Fruit fly (Drosophila melanogaster) whole organism, embryonic: ENCODE measurements around the gene HP1c.
A peak's percentile ranks its signal among the peaks of the same experiment; 100 is the strongest.

Experiments
- Bdp1 ChIP-seq: fragments of 200-800 bp; sonication (Bioruptor generic); optimal IDR thresholded peaks from 3 replicates; lab custom pipeline; 2016; ENCODE audit warnings: missing biosample characterization, missing genetic modification characterization
- CG10366 ChIP-seq: fragments of 200-800 bp; sonication (Bioruptor generic); IDR thresholded peaks from 2 replicates; pipeline ENCODE4 v1.3.6; 2022; ENCODE audit warnings: missing biosample characterization, missing genetic modification characterization
- CG10431 ChIP-seq: fragments of 200-800 bp; sonication (Bioruptor generic); optimal IDR thresholded peaks from 3 replicates; lab custom pipeline; 2018; ENCODE audit warnings: missing biosample characterization, mild to moderate bottlenecking, missing genetic modification characterization
- CG10543 ChIP-seq: fragments of 200-800 bp; sonication (Bioruptor generic); optimal IDR thresholded peaks from 3 replicates; lab custom pipeline; 2017; ENCODE audit warnings: missing biosample characterization, mild to moderate bottlenecking, missing genetic modification characterization, moderate library complexity
- CG12391 ChIP-seq: fragments of 200-800 bp; sonication (Bioruptor generic); optimal IDR thresholded peaks from 3 replicates; lab custom pipeline; 2018; ENCODE audit warnings: missing biosample characterization, mild to moderate bottlenecking, missing genetic modification characterization, moderate library complexity
- CG14710 ChIP-seq: fragments of 200-800 bp; sonication (Bioruptor generic); optimal IDR thresholded peaks from 3 replicates; lab custom pipeline; 2019; ENCODE audit warnings: missing biosample characterization, mild to moderate bottlenecking, missing genetic modification characterization, moderate library complexity
- CG14965 ChIP-seq: fragments of 200-800 bp; sonication (Bioruptor generic); optimal IDR thresholded peaks from 2 replicates; lab custom pipeline; 2016; ENCODE audit warnings: missing biosample characterization, missing genetic modification characterization, borderline replicate concordance
- CG15601 ChIP-seq: fragments of 200-800 bp; sonication (Bioruptor generic); optimal IDR thresholded peaks from 3 replicates; lab custom pipeline; 2019; ENCODE audit warnings: missing biosample characterization, mild to moderate bottlenecking, missing genetic modification characterization, moderate library complexity
- CG17186 ChIP-seq: fragments of 200-800 bp; sonication (Bioruptor generic); optimal IDR thresholded peaks from 3 replicates; lab custom pipeline; 2017; ENCODE audit warnings: missing biosample characterization, missing genetic modification reagents, missing genetic modification characterization
- CG17912 ChIP-seq: fragments of 200-800 bp; sonication (Bioruptor generic); optimal IDR thresholded peaks from 2 replicates; lab custom pipeline; 2018; ENCODE audit warnings: missing biosample characterization, mild to moderate bottlenecking, missing genetic modification characterization
- CG2712 ChIP-seq: fragments of 200-800 bp; optimal IDR thresholded peaks from 3 replicates; lab custom pipeline; 2019; ENCODE audit warnings: missing biosample characterization, mild to moderate bottlenecking, missing genetic modification characterization, moderate library complexity
- CG3065 ChIP-seq: fragments of 200-800 bp; sonication (Bioruptor generic); optimal IDR thresholded peaks from 2 replicates; lab custom pipeline; 2016; ENCODE audit warnings: missing biosample characterization, missing genetic modification characterization
- CG31441 ChIP-seq: fragments of 200-800 bp; sonication (Bioruptor generic); IDR thresholded peaks from 2 replicates; pipeline ENCODE4 v1.3.6; 2022; ENCODE audit warnings: missing biosample characterization, missing genetic modification characterization
- CG34224 ChIP-seq: fragments of 200-800 bp; sonication (Bioruptor generic); IDR thresholded peaks from 3 replicates; pipeline ENCODE4 v1.3.6; 2022; ENCODE audit warnings: missing biosample characterization, missing genetic modification characterization; ENCODE audit not compliant: partially characterized antibody
- CG34422 ChIP-seq: fragments of 200-800 bp; sonication (Bioruptor generic); IDR thresholded peaks from 3 replicates; pipeline ENCODE4 v1.3.6; 2022; ENCODE audit warnings: missing biosample characterization, missing genetic modification characterization
- CG4820 ChIP-seq: fragments of 200-800 bp; sonication (Bioruptor generic); optimal IDR thresholded peaks from 3 replicates; lab custom pipeline; 2016; ENCODE audit warnings: missing biosample characterization, missing genetic modification characterization
- CG5953 ChIP-seq: fragments of 200-800 bp; sonication (Bioruptor generic); IDR thresholded peaks from 2 replicates; pipeline ENCODE4 v1.3.6; 2022; ENCODE audit warnings: missing biosample characterization, missing genetic modification characterization
- CG6683 ChIP-seq: fragments of 200-800 bp; sonication (Bioruptor generic); optimal IDR thresholded peaks from 2 replicates; lab custom pipeline; 2017; ENCODE audit warnings: missing biosample characterization, mild to moderate bottlenecking, missing genetic modification characterization, missing genetic modification reagents
- CG7271 ChIP-seq: fragments of 200-800 bp; sonication (Bioruptor generic); optimal IDR thresholded peaks from 2 replicates; lab custom pipeline; 2018; ENCODE audit warnings: missing biosample characterization, mild to moderate bottlenecking, missing genetic modification characterization, moderate library complexity
- CG7357 ChIP-seq: fragments of 200-800 bp; sonication (Bioruptor generic); IDR thresholded peaks from 3 replicates; pipeline ENCODE4 v1.3.6; 2022; ENCODE audit warnings: missing biosample characterization, missing genetic modification characterization
- CG9437 ChIP-seq: fragments of 200-800 bp; sonication (Bioruptor generic); optimal IDR thresholded peaks from 2 replicates; lab custom pipeline; 2018; ENCODE audit warnings: missing biosample characterization, mild to moderate bottlenecking, missing genetic modification characterization
- CG9797 ChIP-seq: fragments of 200-800 bp; sonication (Bioruptor generic); optimal IDR thresholded peaks from 3 replicates; lab custom pipeline; 2018; ENCODE audit warnings: missing biosample characterization, mild to moderate bottlenecking, missing genetic modification characterization
- CG9932 ChIP-seq: fragments of 200-800 bp; sonication (Bioruptor generic); IDR thresholded peaks from 2 replicates; pipeline ENCODE4 v1.3.6; 2022; ENCODE audit warnings: missing biosample characterization, missing genetic modification characterization
- Dll ChIP-seq: fragments of 200-800 bp; sonication (Bioruptor generic); IDR thresholded peaks from 4 replicates; pipeline ENCODE4 v1.3.6; 2022; ENCODE audit warnings: missing biosample characterization, missing genetic modification characterization; ENCODE audit not compliant: partially characterized antibody
- Dp ChIP-seq: fragments of 200-800 bp; sonication (Bioruptor generic); optimal IDR thresholded peaks from 2 replicates; lab custom pipeline; 2018; ENCODE audit warnings: missing biosample characterization, mild to moderate bottlenecking, missing genetic modification characterization, moderate library complexity
- E2f2 ChIP-seq: fragments of 200-800 bp; sonication (Bioruptor generic); IDR thresholded peaks from 2 replicates; pipeline ENCODE4 v1.3.6; 2022; ENCODE audit warnings: missing biosample characterization, missing genetic modification characterization
- Hr39 ChIP-seq: fragments of >200 bp; optimal IDR thresholded peaks from 2 replicates; lab custom pipeline; 2017
- MBD-R2 ChIP-seq: fragments of 200-800 bp; sonication (Bioruptor generic); IDR thresholded peaks from 2 replicates; pipeline ENCODE4 v1.3.6; 2022; ENCODE audit warnings: missing biosample characterization, missing genetic modification characterization
- MESR4 ChIP-seq: fragments of 200-800 bp; sonication (Bioruptor generic); optimal IDR thresholded peaks from 2 replicates; lab custom pipeline; 2018; ENCODE audit warnings: missing biosample characterization, mild to moderate bottlenecking, missing genetic modification characterization, moderate library complexity
- Meics ChIP-seq: fragments of 200-800 bp; sonication (Bioruptor generic); optimal IDR thresholded peaks from 2 replicates; lab custom pipeline; 2017; ENCODE audit warnings: missing biosample characterization, mild to moderate bottlenecking, missing genetic modification characterization
- NK7.1 ChIP-seq: fragments of 200-800 bp; sonication (Bioruptor generic); optimal IDR thresholded peaks from 3 replicates; lab custom pipeline; 2016; ENCODE audit warnings: missing biosample characterization, missing genetic modification characterization
- Scr ChIP-seq: fragments of 200-800 bp; sonication (Bioruptor generic); IDR thresholded peaks from 2 replicates; pipeline ENCODE4 v1.3.6; 2022; ENCODE audit warnings: missing biosample characterization, missing genetic modification characterization; ENCODE audit not compliant: partially characterized antibody
- YL-1 ChIP-seq: fragments of 200-800 bp; sonication (Bioruptor generic); optimal IDR thresholded peaks from 3 replicates; lab custom pipeline; 2017; ENCODE audit warnings: missing biosample characterization, mild to moderate bottlenecking, missing genetic modification characterization
- bbx ChIP-seq: fragments of 200-800 bp; sonication (Bioruptor generic); IDR thresholded peaks from 2 replicates; pipeline ENCODE4 v1.3.6; 2022; ENCODE audit warnings: missing biosample characterization, missing genetic modification characterization; ENCODE audit not compliant: partially characterized antibody
- ems ChIP-seq: fragments of 200-800 bp; sonication (Bioruptor generic); optimal IDR thresholded peaks from 3 replicates; lab custom pipeline; 2016; ENCODE audit warnings: missing biosample characterization, missing genetic modification characterization
- fd96Cb ChIP-seq: fragments of 200-800 bp; sonication (Bioruptor generic); optimal IDR thresholded peaks from 2 replicates; lab custom pipeline; 2018; ENCODE audit warnings: missing biosample characterization, mild to moderate bottlenecking, missing genetic modification characterization, moderate library complexity
- grn ChIP-seq: fragments of 200-800 bp; sonication (Bioruptor generic); optimal IDR thresholded peaks from 3 replicates; lab custom pipeline; 2017; ENCODE audit warnings: missing biosample characterization, missing genetic modification characterization
- hb ChIP-seq: fragments of 200-800 bp; sonication (Bioruptor generic); IDR thresholded peaks from 3 replicates; pipeline ENCODE4 v1.3.6; 2022; ENCODE audit warnings: missing biosample characterization, missing genetic modification characterization; ENCODE audit not compliant: partially characterized antibody
- hbn ChIP-seq: fragments of 200-800 bp; sonication (Bioruptor generic); IDR thresholded peaks from 2 replicates; pipeline ENCODE4 v1.3.6; 2022; ENCODE audit warnings: missing biosample characterization, missing genetic modification characterization; ENCODE audit not compliant: partially characterized antibody
- mirr ChIP-seq: fragments of 200-800 bp; sonication (Bioruptor generic); optimal IDR thresholded peaks from 3 replicates; lab custom pipeline; 2018; ENCODE audit warnings: missing biosample characterization, mild to moderate bottlenecking, missing genetic modification characterization
- mld ChIP-seq: fragments of 200-800 bp; sonication (Bioruptor generic); IDR thresholded peaks from 3 replicates; pipeline ENCODE4 v1.3.6; 2022; ENCODE audit warnings: missing biosample characterization, missing genetic modification characterization; ENCODE audit not compliant: partially characterized antibody
- nerfin-1 ChIP-seq: fragments of 200-800 bp; sonication (Bioruptor generic); optimal IDR thresholded peaks from 3 replicates; lab custom pipeline; 2019; ENCODE audit warnings: missing biosample characterization, mild to moderate bottlenecking, missing genetic modification characterization, moderate library complexity
- nerfin-2 ChIP-seq: fragments of 200-800 bp; sonication (Bioruptor generic); IDR thresholded peaks from 2 replicates; pipeline ENCODE4 v1.3.6; 2022; ENCODE audit warnings: missing biosample characterization, missing genetic modification characterization; ENCODE audit not compliant: partially characterized antibody
- p53 ChIP-seq: fragments of 200-800 bp; sonication (Bioruptor generic); optimal IDR thresholded peaks from 2 replicates; lab custom pipeline; 2016; ENCODE audit warnings: missing biosample characterization, missing genetic modification characterization
- pzg ChIP-seq: fragments of 200-800 bp; sonication (Bioruptor generic); optimal IDR thresholded peaks from 3 replicates; lab custom pipeline; 2018; ENCODE audit warnings: missing biosample characterization, mild to moderate bottlenecking, missing genetic modification characterization, moderate library complexity
- sna ChIP-seq: fragments of 200-800 bp; sonication (Bioruptor generic); IDR thresholded peaks from 2 replicates; pipeline ENCODE4 v1.3.6; 2022; ENCODE audit warnings: missing biosample characterization, missing genetic modification characterization; ENCODE audit not compliant: partially characterized antibody
- sr ChIP-seq: fragments of 200-800 bp; sonication (Bioruptor generic); IDR thresholded peaks from 3 replicates; pipeline ENCODE4 v1.3.6; 2022; ENCODE audit warnings: missing biosample characterization, missing genetic modification characterization
- ssp ChIP-seq: fragments of 200-800 bp; sonication (Bioruptor generic); IDR thresholded peaks from 2 replicates; pipeline ENCODE4 v1.3.6; 2022; ENCODE audit warnings: missing biosample characterization, missing genetic modification characterization
- stwl ChIP-seq: fragments of 200-800 bp; sonication (Bioruptor generic); optimal IDR thresholded peaks from 3 replicates; lab custom pipeline; 2018; ENCODE audit warnings: missing biosample characterization, mild to moderate bottlenecking, missing genetic modification characterization, moderate library complexity
- toy ChIP-seq: fragments of 200-800 bp; sonication (Bioruptor generic); IDR thresholded peaks from 2 replicates; pipeline ENCODE4 v1.3.6; 2022; ENCODE audit warnings: missing biosample characterization, missing genetic modification characterization

The HP1c gene

DNA sequence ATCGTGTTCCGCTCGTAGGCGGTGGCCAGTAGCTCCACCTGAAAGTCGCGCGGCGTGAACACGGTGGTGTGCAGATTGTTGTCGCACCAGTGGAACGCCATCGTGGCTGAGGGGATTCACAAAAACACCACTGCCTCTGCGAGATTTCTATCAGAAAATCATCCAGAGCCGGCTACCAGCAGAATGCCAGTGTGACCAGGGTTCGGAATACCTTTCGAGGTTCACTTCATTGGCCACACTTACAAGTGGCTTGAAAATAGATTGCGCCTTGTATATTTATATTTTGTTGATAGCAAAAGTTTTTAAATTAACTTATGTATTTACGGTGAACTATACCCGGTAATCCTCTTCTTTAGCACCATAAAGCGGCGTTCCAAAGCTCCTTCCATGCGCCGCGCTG, 4.5 kb upstream of the HP1c start, which contains the start of the genes Dcr-1 and CG6985 (continued):
- TF ChIP-seq nerfin-2 (GFP tag; lab: Robert Waterston, UW) (no peak), CG9437 (GFP tag; lab: Kevin White, UChicago) (no peak), mirr (GFP tag; lab: Kevin White, UChicago) (no peak), nerfin-1 (tag; lab: Kevin White, UChicago) (no peak), CG9932 (GFP tag; lab: Robert Waterston, UW) (no peak), Dll (GFP tag; lab: Robert Waterston, UW) (0 out of 4 replicates have a peak, but pooled peaks have one; percentile 23), mld (GFP tag; lab: Robert Waterston, UW) (0 out of 3 replicates have a peak, but pooled peaks have one; percentile 24), CG10543 (GFP tag; lab: Kevin White, UChicago) (no peak), NK7.1 (GFP tag; lab: Kevin White, UChicago) (no peak), Bdp1 (GFP tag; lab: Kevin White, UChicago) (no peak), CG2712 (no peak), CG14965 (no peak), p53 (no peak), CG7271 (no peak), CG5953 (GFP tag; lab: Robert Waterston, UW) (no peak), CG4820 (GFP tag; lab: Kevin White, UChicago) (no peak), Meics (GFP tag; lab: Kevin White, UChicago) (no peak), CG17186 (peak; percentile 20), YL-1 (peak; percentile 50), MESR4 (GFP tag; lab: Kevin White, UChicago) (peak; percentile 53), CG15601 (tag; lab: Kevin White, UChicago) (no peak), Dp (GFP tag; lab: Kevin White, UChicago) (peak; percentile 64), ssp (GFP tag; lab: Robert Waterston, UW) (no peak), CG9797 (GFP tag; lab: Kevin White, UChicago) (peak; percentile 43), CG10431 (GFP tag; lab: Kevin White, UChicago) (no peak), CG7357 (GFP tag; lab: Robert Waterston, UW) (no peak), CG17912 (GFP tag; lab: Kevin White, UChicago) (no peak), CG14710 (tag; lab: Kevin White, UChicago) (peak; percentile 50), CG34422 (GFP tag; lab: Robert Waterston, UW) (peak; percentile 54; the same call in 1 of the 3 replicates), CG10366 (GFP tag; lab: Robert Waterston, UW) (no peak), hbn (GFP tag; lab: Robert Waterston, UW) (peak; percentile 28; the same call in 1 of the 2 replicates), CG31441 (no peak), CG12391 (tag; lab: Kevin White, UChicago) (no peak), Scr (GFP tag; lab: Robert Waterston, UW) (peak; percentile 32), pzg (GFP tag; lab: Kevin White, UChicago) (peak; percentile 42), fd96Cb (tag; lab: Kevin White, UChicago) (no peak), toy (GFP tag; lab: Robert Waterston, UW) (no peak), CG6683 (no peak), hb (GFP tag; lab: Robert Waterston, UW) (no peak), MBD-R2 (GFP tag; lab: Robert Waterston, UW) (peak; percentile 88), grn (GFP tag; lab: Kevin White, UChicago) (peak; percentile 56), CG3065 (GFP tag; lab: Kevin White, UChicago) (no peak), Hr39 (lab: Kevin White, UChicago) (no peak), CG34224 (GFP tag; lab: Robert Waterston, UW) (peak; percentile 33; the same call in 2 of the 3 replicates), sr (GFP tag; lab: Robert Waterston, UW) (no peak), bbx (no peak), ems (GFP tag; lab: Kevin White, UChicago) (no peak), stwl (peak; percentile 40), E2f2 (peak; percentile 81), sna (GFP tag; lab: Robert Waterston, UW) (peak; percentile 45; the same call in 1 of the 2 replicates)
